Worm (Caenorhabditis elegans) whole organism, L3 larva: ENCODE measurements around the gene elt-7.

Source experiments
- R02D3.7 ChIP-seq: fragments of 150-350 bp; optimal IDR thresholded peaks from 2 replicates; lab custom pipeline; 2014; ENCODE audit warnings: missing biosample characterization, missing genetic modification characterization
- aly-2 ChIP-seq: fragments of 150-350 bp; optimal IDR thresholded peaks from 2 replicates; lab custom pipeline; 2014; ENCODE audit warnings: missing biosample characterization, missing genetic modification characterization
- ama-1 ChIP-seq: fragments of 150-350 bp; optimal IDR thresholded peaks from 2 replicates; lab custom pipeline; 2018
- ceh-28 ChIP-seq: fragments of 150-350 bp; optimal IDR thresholded peaks from 2 replicates; lab custom pipeline; 2014; ENCODE audit warnings: missing biosample characterization, missing genetic modification reagents, missing genetic modification characterization
- ceh-82 ChIP-seq: fragments of 150-350 bp; optimal IDR thresholded peaks from 2 replicates; lab custom pipeline; 2014; ENCODE audit warnings: missing biosample characterization, missing genetic modification characterization
- egl-27 ChIP-seq: sonication (generic microtip); optimal IDR thresholded peaks from 4 replicates; lab custom pipeline; 2017; ENCODE audit warnings: missing biosample characterization, missing genetic modification reagents, missing genetic modification characterization
- egl-5 ChIP-seq: fragments of 150-350 bp; optimal IDR thresholded peaks from 2 replicates; lab custom pipeline; 2017; ENCODE audit warnings: missing biosample characterization, missing genetic modification reagents, missing genetic modification characterization, inconsistent platforms
- elt-1 ChIP-seq: fragments of 150-350 bp; optimal IDR thresholded peaks from 2 replicates; lab custom pipeline; 2014; ENCODE audit warnings: missing biosample characterization, missing genetic modification characterization
- elt-2 ChIP-seq: sonication (generic microtip); optimal IDR thresholded peaks from 2 replicates; lab custom pipeline; 2016; ENCODE audit warnings: missing genetic modification reagents, mild to moderate bottlenecking, missing genetic modification characterization, missing compliant biosample characterization
- eor-1 ChIP-seq, 2 experiments: fragments of 150-350 bp; optimal IDR thresholded peaks; 2 replicates each; lab custom pipeline; 2014 to 2018; ENCODE audit warnings: missing biosample characterization in 2 of 2, missing genetic modification characterization in 2 of 2
- fkh-10 ChIP-seq: sonication (generic microtip); optimal IDR thresholded peaks from 2 replicates; lab custom pipeline; 2017; ENCODE audit warnings: missing biosample characterization, missing genetic modification reagents, missing genetic modification characterization
- fkh-2 ChIP-seq: fragments of 150-350 bp; optimal IDR thresholded peaks from 2 replicates; lab custom pipeline; 2014; ENCODE audit warnings: missing biosample characterization, missing genetic modification reagents, missing genetic modification characterization
- fos-1 ChIP-seq: fragments of 150-350 bp; optimal IDR thresholded peaks from 2 replicates; lab custom pipeline; 2014; ENCODE audit warnings: missing biosample characterization, missing genetic modification characterization
- hmg-11 ChIP-seq: sonication (generic microtip); optimal IDR thresholded peaks from 2 replicates; lab custom pipeline; 2016; ENCODE audit warnings: missing genetic modification characterization, missing compliant biosample characterization
- lin-15B ChIP-seq: fragments of 150-350 bp; optimal IDR thresholded peaks from 2 replicates; lab custom pipeline; 2014; ENCODE audit warnings: missing biosample characterization, missing genetic modification characterization
- lin-39 ChIP-seq: fragments of 150-350 bp; optimal IDR thresholded peaks from 2 replicates; lab custom pipeline; 2018; ENCODE audit warnings: missing biosample characterization, missing genetic modification reagents, missing genetic modification characterization
- lsy-12 ChIP-seq: sonication (generic microtip); optimal IDR thresholded peaks from 2 replicates; lab custom pipeline; 2016; ENCODE audit warnings: mild to moderate bottlenecking, missing genetic modification characterization, missing compliant biosample characterization
- mml-1 ChIP-seq: fragments of 150-350 bp; sonication (generic microtip); optimal IDR thresholded peaks from 3 replicates; lab custom pipeline; 2014; ENCODE audit warnings: missing biosample characterization, missing genetic modification characterization
- nfya-1 ChIP-seq: sonication (generic microtip); optimal IDR thresholded peaks from 2 replicates; lab custom pipeline; 2017; ENCODE audit warnings: missing genetic modification characterization, mild to moderate bottlenecking, missing compliant biosample characterization, antibody characterized with exemption, moderate library complexity; ENCODE audit not compliant: insufficient read depth
- nhr-11 ChIP-seq: fragments of 150-350 bp; optimal IDR thresholded peaks from 2 replicates; lab custom pipeline; 2014; ENCODE audit warnings: missing biosample characterization, missing genetic modification characterization
- nhr-12 ChIP-seq: fragments of 150-350 bp; optimal IDR thresholded peaks from 2 replicates; lab custom pipeline; 2014; ENCODE audit warnings: missing biosample characterization, missing genetic modification characterization
- nhr-23 ChIP-seq: fragments of 150-350 bp; optimal IDR thresholded peaks from 2 replicates; lab custom pipeline; 2014; ENCODE audit warnings: missing biosample characterization, missing genetic modification reagents, missing genetic modification characterization
- nhr-25 ChIP-seq: sonication (generic microtip); optimal IDR thresholded peaks from 2 replicates; lab custom pipeline; 2017; ENCODE audit warnings: missing biosample characterization, missing genetic modification characterization
- nhr-28 ChIP-seq: fragments of 150-350 bp; optimal IDR thresholded peaks from 2 replicates; lab custom pipeline; 2014; ENCODE audit warnings: missing biosample characterization, missing genetic modification characterization
- nhr-43 ChIP-seq: sonication (generic microtip); optimal IDR thresholded peaks from 2 replicates; lab custom pipeline; 2016; ENCODE audit warnings: mild to moderate bottlenecking, missing genetic modification characterization, missing compliant biosample characterization; ENCODE audit not compliant: poor library complexity, severe bottlenecking
- nhr-77 ChIP-seq: fragments of 150-350 bp; optimal IDR thresholded peaks from 2 replicates; lab custom pipeline; 2014; ENCODE audit warnings: missing biosample characterization, missing genetic modification characterization
- pha-4 ChIP-seq: fragments of 150-350 bp; optimal IDR thresholded peaks from 2 replicates; lab custom pipeline; 2014; ENCODE audit warnings: missing biosample characterization, missing genetic modification reagents, missing genetic modification characterization
- sea-2 ChIP-seq: fragments of 150-350 bp; sonication (generic microtip); optimal IDR thresholded peaks from 4 replicates; lab custom pipeline; 2014; ENCODE audit warnings: missing biosample characterization, missing genetic modification reagents, missing genetic modification characterization
- tbx-2 ChIP-seq: sonication (generic microtip); optimal IDR thresholded peaks from 2 replicates; lab custom pipeline; 2016; ENCODE audit warnings: mild to moderate bottlenecking, missing genetic modification characterization, missing compliant biosample characterization
- unc-39 ChIP-seq: sonication (generic microtip); optimal IDR thresholded peaks from 4 replicates; lab custom pipeline; 2017; ENCODE audit warnings: missing biosample characterization, missing genetic modification characterization
- unc-62 ChIP-seq: fragments of 150-350 bp; sonication (generic microtip); optimal IDR thresholded peaks from 4 replicates; lab custom pipeline; 2014; ENCODE audit warnings: missing biosample characterization, missing genetic modification reagents, missing genetic modification characterization
- zag-1 ChIP-seq: fragments of 150-350 bp; optimal IDR thresholded peaks from 2 replicates; lab custom pipeline; 2014; ENCODE audit warnings: missing biosample characterization, missing genetic modification characterization
- ztf-11 ChIP-seq: fragments of 150-350 bp; optimal IDR thresholded peaks from 2 replicates; lab custom pipeline; 2014; ENCODE audit warnings: missing biosample characterization, missing genetic modification characterization
- ztf-4 ChIP-seq: fragments of 150-350 bp; optimal IDR thresholded peaks from 2 replicates; lab custom pipeline; 2014; ENCODE audit warnings: missing biosample characterization, missing genetic modification characterization

elt-7 gene

DNA sequence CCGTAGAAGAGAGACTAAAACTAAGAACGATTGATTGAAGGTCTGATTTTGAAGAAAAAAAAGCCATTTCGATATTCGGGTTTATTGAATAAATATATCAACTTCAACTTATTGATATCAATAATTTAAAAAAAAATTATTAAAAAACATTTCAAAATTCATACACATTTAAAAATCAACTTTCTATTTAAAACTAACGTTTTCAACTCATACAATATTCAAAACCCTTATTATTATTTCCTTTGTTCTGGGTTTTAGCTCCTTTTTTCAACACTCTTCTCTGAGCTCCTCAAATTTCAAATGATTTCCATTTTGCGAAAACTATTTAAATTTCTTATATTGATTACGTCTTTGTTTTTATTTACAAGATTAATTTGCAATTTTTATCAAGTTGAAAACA is 25.2 kb upstream of the elt-7 start, which contains the start of gene C18G1.7:
TSS of gene C18G1.7 (plus strand) at position 301 of the 400 bp plus-strand sequence.
- TF ChIP-seq R02D3.7 (tag; lab: Kevin White, UChicago): no peak
- no peak for TF ChIP-seq hmg-11 (tag; lab: Kevin White, UChicago)
- TF ChIP-seq nhr-28: no peak
- TF ChIP-seq egl-27 (tag; lab: Kevin White, UChicago): no peak
- no peak for TF ChIP-seq unc-39 (tag; lab: Kevin White, UChicago)
- TF ChIP-seq ztf-4 (tag; lab: Kevin White, UChicago): no peak
- no peak for TF ChIP-seq nhr-43 (tag; lab: Kevin White, UChicago)
- no peak for TF ChIP-seq lin-15B (tag; lab: Kevin White, UChicago)
- no peak for TF ChIP-seq elt-1 (tag; lab: Kevin White, UChicago)
- TF ChIP-seq sea-2: no peak
- no peak for TF ChIP-seq ceh-28 (tag; lab: Kevin White, UChicago)
- TF ChIP-seq lsy-12: no peak
- TF ChIP-seq nhr-25 (tag; lab: Kevin White, UChicago): no peak
- no peak for TF ChIP-seq nfya-1
- TF ChIP-seq elt-2: no peak
- TF ChIP-seq, all 47 proteins: peak for 0

DNA sequence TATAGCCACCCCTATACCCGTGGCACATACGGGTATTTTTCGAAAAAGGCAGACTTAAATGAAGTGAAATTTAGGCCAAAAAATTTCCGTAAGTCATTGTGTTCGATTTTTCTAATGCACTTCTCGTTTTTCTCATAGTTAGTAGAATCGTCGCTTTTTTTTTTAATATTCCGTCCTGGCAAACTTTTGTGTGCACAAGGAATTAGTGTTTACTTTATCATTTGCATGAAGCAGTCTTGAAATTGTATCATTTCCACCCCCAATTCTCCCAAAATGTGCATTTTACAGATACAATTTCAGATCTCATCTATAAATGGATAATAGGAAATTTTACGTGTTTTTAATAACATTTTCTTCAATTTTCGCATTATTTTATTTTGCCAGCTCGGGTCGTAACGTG is 20.2 kb upstream of the elt-7 start, which contains the start of gene C18G1.6:
TSS of gene C18G1.6 (plus strand) at position 301 of the 400 bp plus-strand sequence.
- TF ChIP-seq ama-1 (lab: Kevin White, UChicago) (no peak), nhr-23 (tag; lab: Kevin White, UChicago) (no peak), lin-39 (tag; lab: Kevin White, UChicago) (no peak), ztf-11 (no peak), fos-1 (no peak), nhr-77 (tag; lab: Kevin White, UChicago) (no peak), unc-62 (GFP tag; lab: Kevin White, UChicago) (no peak), ztf-4 (tag; lab: Kevin White, UChicago) (no peak), nhr-25 (tag; lab: Kevin White, UChicago) (no peak)

DNA sequence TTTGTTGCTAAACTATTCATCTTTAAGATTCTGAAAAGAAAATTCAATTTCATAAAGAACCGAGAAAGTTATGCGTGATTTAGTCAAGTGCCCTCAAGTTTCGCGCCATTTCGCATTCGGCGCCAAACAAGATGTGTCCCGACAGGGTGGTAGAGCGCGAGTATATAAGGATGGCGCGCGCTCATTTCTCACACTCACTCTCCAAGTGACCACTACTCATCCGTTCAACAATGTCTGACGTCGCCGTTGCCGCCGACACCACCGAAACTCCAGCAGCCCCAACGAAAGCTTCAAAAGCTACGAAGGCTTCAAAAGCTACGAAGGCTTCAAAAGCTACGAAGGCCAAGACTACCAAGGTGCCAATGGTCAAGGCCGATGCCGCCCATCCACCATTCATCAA is 16.3 kb upstream of the elt-7 start, which contains the start of gene hil-4:
TSS of gene hil-4 (plus strand) at position 191 of the 400 bp plus-strand sequence.
- TF ChIP-seq nhr-11 (tag; lab: Kevin White, UChicago): no peak
- no peak for TF ChIP-seq zag-1 (tag; lab: Kevin White, UChicago)
- no peak for TF ChIP-seq mml-1 (tag; lab: Kevin White, UChicago)
- no peak for TF ChIP-seq ceh-82 (tag; lab: Kevin White, UChicago)
- TF ChIP-seq egl-5 (tag; lab: Kevin White, UChicago): no peak
- TF ChIP-seq pha-4 (tag; lab: Kevin White, UChicago): no peak
- no peak for TF ChIP-seq lin-15B (tag; lab: Kevin White, UChicago)
- TF ChIP-seq nhr-23 (tag; lab: Kevin White, UChicago): no peak
- TF ChIP-seq sea-2: no peak
- TF ChIP-seq fkh-10 (GFP tag; lab: Kevin White, UChicago): no peak
- no peak for TF ChIP-seq eor-1 (tag; optimal IDR thresholded peaks at IDR 0.05; lab: Kevin White, UChicago)
- no peak for TF ChIP-seq nhr-77 (tag; lab: Kevin White, UChicago)
- no peak for TF ChIP-seq lsy-12
- no peak for TF ChIP-seq tbx-2 (tag; lab: Kevin White, UChicago)
- no peak for TF ChIP-seq nhr-12 (tag; lab: Kevin White, UChicago)
- no peak for TF ChIP-seq aly-2

DNA sequence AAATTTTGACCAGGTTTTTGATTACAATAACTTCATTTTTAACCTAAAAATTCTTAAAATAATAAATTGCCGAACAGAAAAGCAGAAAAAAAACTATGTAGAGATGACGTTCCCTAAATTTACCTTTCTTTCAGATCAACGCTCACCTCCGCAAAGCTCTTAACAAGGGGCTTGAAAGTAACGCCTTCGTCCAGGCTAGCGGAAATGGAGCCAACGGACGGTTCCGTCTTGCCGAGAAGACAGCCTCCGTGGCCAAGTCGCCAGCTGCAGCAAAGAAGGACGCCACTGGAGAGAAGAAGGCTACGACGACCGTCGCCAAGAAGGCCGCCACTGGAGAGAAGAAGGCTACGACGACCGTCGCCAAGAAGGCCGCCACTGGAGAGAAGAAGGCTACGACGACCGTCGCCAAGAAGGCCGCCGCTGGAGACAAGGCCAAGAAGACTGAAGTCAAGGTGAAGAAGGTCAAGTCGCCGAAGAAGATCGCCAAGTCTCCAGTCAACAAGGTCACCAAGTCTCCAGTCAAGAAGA is 15.7 kb upstream of the elt-7 start:
- TF ChIP-seq sea-2 (no peak), ztf-4 (tag; lab: Kevin White, UChicago) (no peak), nhr-11 (tag; lab: Kevin White, UChicago) (no peak), egl-5 (tag; lab: Kevin White, UChicago) (no peak), lin-39 (tag; lab: Kevin White, UChicago) (no peak), tbx-2 (tag; lab: Kevin White, UChicago) (no peak), ceh-28 (tag; lab: Kevin White, UChicago) (no peak), fkh-2 (tag; lab: Kevin White, UChicago) (no peak)
- TF ChIP-seq, all 47 proteins: peak for 0
